Fruit fly (Drosophila melanogaster) whole organism, embryonic: ENCODE measurements around the gene spirit.

Source experiments
- Atf3 ChIP-seq: fragments of 200-800 bp; sonication (Bioruptor generic); optimal IDR thresholded peaks from 3 replicates; lab custom pipeline; 2016; ENCODE audit warnings: missing biosample characterization, missing genetic modification characterization
- Blimp-1 ChIP-seq: fragments of 200-800 bp; sonication (Bioruptor generic); optimal IDR thresholded peaks from 3 replicates; lab custom pipeline; 2018; ENCODE audit warnings: missing biosample characterization, missing genetic modification characterization, mild to moderate bottlenecking, moderate library complexity, missing genetic modification reagents
- CG10321 ChIP-seq: fragments of 200-800 bp; sonication (Bioruptor generic); IDR thresholded peaks from 2 replicates; pipeline ENCODE4 v1.3.6; 2022; ENCODE audit warnings: missing biosample characterization, missing genetic modification characterization
- CG11695 ChIP-seq: fragments of 200-800 bp; sonication (Bioruptor generic); IDR thresholded peaks from 3 replicates; pipeline ENCODE4 v1.3.6; 2022; ENCODE audit warnings: missing biosample characterization, missing genetic modification characterization
- CG12155 ChIP-seq: fragments of 200-800 bp; sonication (Bioruptor generic); optimal IDR thresholded peaks from 3 replicates; lab custom pipeline; 2016; ENCODE audit warnings: missing biosample characterization, missing genetic modification characterization
- CG12236 ChIP-seq: fragments of 200-800 bp; sonication (Bioruptor generic); optimal IDR thresholded peaks from 2 replicates; lab custom pipeline; 2016; ENCODE audit warnings: missing biosample characterization, missing genetic modification characterization
- CG13123 ChIP-seq: fragments of 200-800 bp; sonication (Bioruptor generic); optimal IDR thresholded peaks from 2 replicates; lab custom pipeline; 2016; ENCODE audit warnings: missing biosample characterization, missing genetic modification characterization
- CG13296 ChIP-seq: fragments of 200-800 bp; sonication (Bioruptor generic); optimal IDR thresholded peaks from 3 replicates; lab custom pipeline; 2018; ENCODE audit warnings: missing biosample characterization, mild to moderate bottlenecking, missing genetic modification characterization
- CG14050 ChIP-seq: fragments of 200-800 bp; sonication (Bioruptor generic); IDR thresholded peaks from 3 replicates; pipeline ENCODE4 v1.3.6; 2022; ENCODE audit warnings: missing biosample characterization, missing genetic modification characterization
- CG17359 ChIP-seq: fragments of 200-800 bp; sonication (Bioruptor generic); optimal IDR thresholded peaks from 3 replicates; lab custom pipeline; 2018; ENCODE audit warnings: missing biosample characterization, mild to moderate bottlenecking, missing genetic modification characterization, moderate library complexity
- CG17802 ChIP-seq: fragments of 200-800 bp; sonication (Bioruptor generic); optimal IDR thresholded peaks from 2 replicates; lab custom pipeline; 2018; ENCODE audit warnings: missing biosample characterization, mild to moderate bottlenecking, missing genetic modification characterization, moderate library complexity
- CG2120 ChIP-seq: fragments of 200-800 bp; sonication (Bioruptor generic); optimal IDR thresholded peaks from 3 replicates; lab custom pipeline; 2016; ENCODE audit warnings: missing biosample characterization, missing genetic modification characterization
- CG2889 ChIP-seq: fragments of 200-800 bp; sonication (Bioruptor generic); IDR thresholded peaks from 3 replicates; pipeline ENCODE4 v1.3.6; 2022; ENCODE audit warnings: missing biosample characterization, missing genetic modification characterization
- CG31441 ChIP-seq: fragments of 200-800 bp; sonication (Bioruptor generic); IDR thresholded peaks from 2 replicates; pipeline ENCODE4 v1.3.6; 2022; ENCODE audit warnings: missing biosample characterization, missing genetic modification characterization
- CG3281 ChIP-seq: fragments of 200-800 bp; sonication (Bioruptor generic); optimal IDR thresholded peaks from 3 replicates; lab custom pipeline; 2017; ENCODE audit warnings: missing biosample characterization, mild to moderate bottlenecking, missing genetic modification characterization
- CG4282 ChIP-seq: fragments of 200-800 bp; sonication (Bioruptor generic); optimal IDR thresholded peaks from 2 replicates; lab custom pipeline; 2016; ENCODE audit warnings: missing biosample characterization, missing genetic modification characterization
- CG4820 ChIP-seq: fragments of 200-800 bp; sonication (Bioruptor generic); optimal IDR thresholded peaks from 3 replicates; lab custom pipeline; 2016; ENCODE audit warnings: missing biosample characterization, missing genetic modification characterization
- CG6683 ChIP-seq: fragments of 200-800 bp; sonication (Bioruptor generic); optimal IDR thresholded peaks from 2 replicates; lab custom pipeline; 2017; ENCODE audit warnings: missing biosample characterization, mild to moderate bottlenecking, missing genetic modification characterization, missing genetic modification reagents
- CG7271 ChIP-seq: fragments of 200-800 bp; sonication (Bioruptor generic); optimal IDR thresholded peaks from 2 replicates; lab custom pipeline; 2018; ENCODE audit warnings: missing biosample characterization, mild to moderate bottlenecking, missing genetic modification characterization, moderate library complexity
- CG8290 ChIP-seq, 3 experiments: fragments of 200-800 bp; sonication (Bioruptor generic); optimal IDR thresholded peaks; 2 replicates each; lab custom pipeline; 2016 to 2019; ENCODE audit warnings: missing biosample characterization in 3 of 3, missing genetic modification characterization in 3 of 3, mild to moderate bottlenecking in 2 of 3, moderate library complexity in 1 of 3
- CG8359 ChIP-seq: fragments of 200-800 bp; sonication (Bioruptor generic); optimal IDR thresholded peaks from 2 replicates; lab custom pipeline; 2017; ENCODE audit warnings: missing biosample characterization, mild to moderate bottlenecking, missing genetic modification characterization, borderline replicate concordance
- Camta ChIP-seq: fragments of 200-800 bp; sonication (Bioruptor generic); optimal IDR thresholded peaks from 2 replicates; lab custom pipeline; 2016; ENCODE audit warnings: missing biosample characterization, missing genetic modification characterization
- CkIIα-i1 ChIP-seq: fragments of 200-800 bp; sonication (Bioruptor generic); IDR thresholded peaks from 2 replicates; pipeline ENCODE4 v1.3.6; 2022; ENCODE audit warnings: missing biosample characterization, missing genetic modification characterization
- Dfd ChIP-seq, 2 experiments: fragments of >200 bp; optimal IDR thresholded peaks; 2 replicates each; lab custom pipeline; 2017; ENCODE audit warnings: missing biosample characterization in 2 of 2, missing genetic modification characterization in 2 of 2
- Fer2 ChIP-seq: fragments of 200-800 bp; sonication (Bioruptor generic); optimal IDR thresholded peaks from 2 replicates; lab custom pipeline; 2018; ENCODE audit warnings: missing biosample characterization, mild to moderate bottlenecking, missing genetic modification characterization, moderate library complexity
- Fer3 ChIP-seq: fragments of 200-800 bp; sonication (Bioruptor generic); optimal IDR thresholded peaks from 2 replicates; lab custom pipeline; 2018; ENCODE audit warnings: missing biosample characterization, mild to moderate bottlenecking, missing genetic modification characterization, moderate library complexity
- Hmr ChIP-seq: fragments of 200-800 bp; sonication (Bioruptor generic); optimal IDR thresholded peaks from 3 replicates; lab custom pipeline; 2017; ENCODE audit warnings: mild to moderate bottlenecking, missing biosample characterization, missing genetic modification reagents, missing genetic modification characterization
- Jarid2 ChIP-seq: fragments of 200-800 bp; sonication (Bioruptor generic); optimal IDR thresholded peaks from 3 replicates; lab custom pipeline; 2017; ENCODE audit warnings: mild to moderate bottlenecking, missing biosample characterization, missing genetic modification reagents, missing genetic modification characterization
- MTF-1 ChIP-seq: fragments of 200-800 bp; sonication (Bioruptor generic); optimal IDR thresholded peaks from 2 replicates; lab custom pipeline; 2018; ENCODE audit warnings: missing biosample characterization, mild to moderate bottlenecking, missing genetic modification characterization, borderline replicate concordance
- NC2β ChIP-seq: fragments of 200-800 bp; sonication (Bioruptor generic); optimal IDR thresholded peaks from 2 replicates; lab custom pipeline; 2016; ENCODE audit warnings: missing biosample characterization, missing genetic modification characterization
- Six4 ChIP-seq: fragments of 200-800 bp; sonication (Bioruptor generic); optimal IDR thresholded peaks from 2 replicates; lab custom pipeline; 2016; ENCODE audit warnings: missing biosample characterization, missing genetic modification characterization
- Sox100B ChIP-seq: fragments of 200-800 bp; sonication (Bioruptor generic); optimal IDR thresholded peaks from 3 replicates; lab custom pipeline; 2018; ENCODE audit warnings: missing biosample characterization, mild to moderate bottlenecking, missing genetic modification characterization
- Tbp ChIP-seq: fragments of >200 bp; optimal IDR thresholded peaks from 2 replicates; lab custom pipeline; 2018; ENCODE audit warnings: missing biosample characterization, missing genetic modification characterization
- Trl ChIP-seq, 3 experiments: fragments of >200 bp in 2 of 3; fragments of 200-800 bp in 1 of 3; sonication (Bioruptor generic) in 1 of 3; optimal IDR thresholded peaks; 2 replicates in 1 of 3; 3 replicates in 2 of 3; lab custom pipeline; 2016 to 2017; ENCODE audit warnings: missing biosample characterization in 1 of 3, missing genetic modification characterization in 1 of 3
- Xbp1 ChIP-seq: fragments of 200-800 bp; sonication (Bioruptor generic); optimal IDR thresholded peaks from 3 replicates; lab custom pipeline; 2016; ENCODE audit warnings: missing biosample characterization, mild to moderate bottlenecking, missing genetic modification characterization
- br ChIP-seq: fragments of >200 bp; optimal IDR thresholded peaks from 2 replicates; lab custom pipeline; 2017
- bsh ChIP-seq, 2 experiments: fragments of 200-800 bp; sonication (Bioruptor generic); optimal IDR thresholded peaks; 2 replicates each; lab custom pipeline; 2017 to 2018; ENCODE audit warnings: mild to moderate bottlenecking in 2 of 2, missing biosample characterization in 2 of 2, missing genetic modification characterization in 2 of 2, moderate library complexity in 1 of 2
- ci ChIP-seq: fragments of 200-800 bp; sonication (Bioruptor generic); IDR thresholded peaks from 3 replicates; pipeline ENCODE4 v1.3.6; 2022; ENCODE audit warnings: missing biosample characterization, missing genetic modification characterization
- exex ChIP-seq: fragments of 200-800 bp; sonication (Bioruptor generic); optimal IDR thresholded peaks from 4 replicates; lab custom pipeline; 2018; ENCODE audit warnings: missing biosample characterization, mild to moderate bottlenecking, missing genetic modification characterization, moderate library complexity
- grau ChIP-seq: fragments of 200-800 bp; optimal IDR thresholded peaks from 3 replicates; lab custom pipeline; 2019; ENCODE audit warnings: missing biosample characterization, mild to moderate bottlenecking, missing genetic modification characterization, moderate library complexity
- jumu ChIP-seq: fragments of 200-800 bp; sonication (Bioruptor generic); optimal IDR thresholded peaks from 3 replicates; lab custom pipeline; 2016; ENCODE audit warnings: missing biosample characterization, missing genetic modification characterization
- lilli ChIP-seq: fragments of 200-800 bp; sonication (Bioruptor generic); optimal IDR thresholded peaks from 3 replicates; lab custom pipeline; 2016; ENCODE audit warnings: missing biosample characterization, missing genetic modification characterization
- lov ChIP-seq, 2 experiments: fragments of 200-800 bp in 1 of 2; fragments of >200 bp in 1 of 2; sonication (Bioruptor generic) in 1 of 2; IDR thresholded peaks in 1 of 2; optimal IDR thresholded peaks in 1 of 2; 2 replicates in 1 of 2; 3 replicates in 1 of 2; pipeline versions ENCODE4 v1.3.6 to Lab custom; 2017 to 2022; ENCODE audit warnings: missing biosample characterization in 1 of 2, missing genetic modification characterization in 1 of 2
- odd ChIP-seq: fragments of 200-800 bp; sonication (Bioruptor generic); optimal IDR thresholded peaks from 2 replicates; lab custom pipeline; 2017; ENCODE audit warnings: missing biosample characterization, mild to moderate bottlenecking, missing genetic modification characterization
- org-1 ChIP-seq: fragments of 200-800 bp; sonication (Bioruptor generic); optimal IDR thresholded peaks from 2 replicates; lab custom pipeline; 2017; ENCODE audit warnings: missing biosample characterization, missing genetic modification characterization
- run ChIP-seq: fragments of 200-800 bp; sonication (Bioruptor generic); optimal IDR thresholded peaks from 3 replicates; lab custom pipeline; 2018; ENCODE audit warnings: missing biosample characterization, mild to moderate bottlenecking, missing genetic modification characterization
- slp2 ChIP-seq: fragments of 200-800 bp; sonication (Bioruptor generic); optimal IDR thresholded peaks from 2 replicates; lab custom pipeline; 2016; ENCODE audit warnings: missing biosample characterization, missing genetic modification characterization
- toy ChIP-seq: fragments of 200-800 bp; sonication (Bioruptor generic); IDR thresholded peaks from 2 replicates; pipeline ENCODE4 v1.3.6; 2022; ENCODE audit warnings: missing biosample characterization, missing genetic modification characterization
- vnd ChIP-seq: fragments of 200-800 bp; sonication (Bioruptor generic); IDR thresholded peaks from 3 replicates; pipeline ENCODE4 v1.3.6; 2022; ENCODE audit warnings: missing biosample characterization, missing genetic modification characterization; ENCODE audit not compliant: partially characterized antibody
- zfh1 ChIP-seq: fragments of 200-800 bp; sonication (Bioruptor generic); IDR thresholded peaks from 3 replicates; pipeline ENCODE4 v1.3.6; 2022; ENCODE audit warnings: missing biosample characterization, missing genetic modification characterization

spirit gene

DNA sequence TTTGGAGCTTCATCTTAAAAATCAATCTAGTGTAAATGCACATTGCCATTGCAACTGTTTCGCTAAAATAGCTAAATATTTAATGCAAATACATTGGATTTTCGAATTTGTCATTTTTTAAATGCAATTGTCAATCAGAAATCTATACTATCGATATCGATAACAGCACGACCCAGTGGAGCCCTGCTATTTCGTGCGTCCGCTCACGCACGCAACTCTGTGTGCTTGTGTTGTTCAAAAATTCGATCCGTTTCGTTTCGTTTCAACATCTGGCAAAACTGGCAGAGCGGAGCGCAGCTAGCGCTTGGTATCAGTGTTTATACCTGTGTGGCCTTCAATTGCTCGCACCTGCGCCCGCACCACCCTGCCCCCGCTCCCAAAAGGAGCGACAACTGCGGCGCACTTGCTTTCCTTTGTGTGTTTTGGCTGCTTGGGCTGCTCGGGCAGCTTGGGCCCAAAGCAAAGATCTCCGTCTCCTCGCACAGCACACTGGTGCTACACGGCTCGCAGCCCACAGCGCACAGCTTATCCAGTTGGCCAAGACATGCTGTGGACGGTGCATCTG lies 15.3 kb upstream of the spirit start, which contains the start of gene CG12081 (continued):
- TF ChIP-seq Camta (GFP tag; lab: Kevin White, UChicago) (no peak), CG31441 (no peak), ci (0 out of 3 replicates have a peak, but pooled peaks have one; percentile 40), bsh (GFP tag; optimal IDR thresholded peaks at IDR 0.05; lab: Kevin White, UChicago) (no peak), Atf3 (GFP tag; lab: Kevin White, UChicago) (no peak), CG6683 (GFP tag; lab: Kevin White, UChicago) (no peak), CG4820 (GFP tag; lab: Kevin White, UChicago) (no peak), CG4282 (GFP tag; lab: Kevin White, UChicago) (no peak), Jarid2 (no peak), CG3281 (no peak), Blimp-1 (no peak), CG2120 (peak; percentile 25), Six4 (no peak), slp2 (GFP tag; lab: Kevin White, UChicago) (no peak), NC2β (no peak), Sox100B (GFP tag; lab: Kevin White, UChicago) (no peak), CG17802 (tag; lab: Kevin White, UChicago) (peak; percentile 75), zfh1 (no peak; the same call in 2 of the 3 replicates), CG12236 (GFP tag; lab: Kevin White, UChicago) (no peak), exex (tag; lab: Kevin White, UChicago) (no peak), CkIIα-i1 (no peak), CG8359 (no peak), CG14050 (GFP tag; lab: Robert Waterston, UW) (no peak), run (tag; lab: Kevin White, UChicago) (no peak), Dfd (GFP tag; optimal IDR thresholded peaks at IDR 0.05; lab: Kevin White, UChicago) (no peak), CG13296 (no peak), CG17359 (tag; lab: Kevin White, UChicago) (no peak), Tbp (no peak), CG10321 (GFP tag; lab: Robert Waterston, UW) (no peak), Trl (optimal IDR thresholded peaks at IDR 0.05; lab: Kevin White, UChicago) (no peak), Trl (GFP tag; optimal IDR thresholded peaks at IDR 0.05; lab: Kevin White, UChicago) (no peak), Xbp1 (GFP tag; lab: Kevin White, UChicago) (no peak), CG2889 (GFP tag; lab: Robert Waterston, UW) (no peak), odd (GFP tag; lab: Kevin White, UChicago) (no peak), Fer2 (tag; lab: Kevin White, UChicago) (no peak), CG12155 (GFP tag; lab: Kevin White, UChicago) (no peak), CG7271 (tag; lab: Kevin White, UChicago) (no peak), MTF-1 (GFP tag; lab: Kevin White, UChicago) (no peak), jumu (GFP tag; lab: Kevin White, UChicago) (no peak), Hmr (GFP tag; lab: Kevin White, UChicago) (peak; percentile 15), CG8290 (GFP tag; optimal IDR thresholded peaks at IDR 0.05; lab: Kevin White, UChicago) (peak; percentile 52), CG8290 (tag; optimal IDR thresholded peaks at IDR 0.05; lab: Kevin White, UChicago) (peak; percentile 18 to 78), grau (tag; lab: Kevin White, UChicago) (peak; percentile 31), br (lab: Kevin White, UChicago) (no peak), toy (GFP tag; lab: Robert Waterston, UW) (no peak), lov (optimal IDR thresholded peaks at IDR 0.05; lab: Kevin White, UChicago) (no peak), lov (GFP tag; IDR thresholded peaks at IDR 0.05; lab: Robert Waterston, UW) (no peak), Fer3 (no peak), CG13123 (GFP tag; lab: Kevin White, UChicago) (no peak), org-1 (GFP tag; lab: Kevin White, UChicago) (no peak), lilli (GFP tag; lab: Kevin White, UChicago) (no peak), CG11695 (GFP tag; lab: Robert Waterston, UW) (no peak), vnd (GFP tag; lab: Robert Waterston, UW) (peak; percentile 86)
